Fruit fly (Drosophila melanogaster): Measurements from ENCODE around the gene CG4119.

Gene CG4119

dm6 chrX:5672243-5673051 is 6.6 kb downstream of the CG4119 start, which contains the start of gene RpL35 (continued):
- no peak for TF ChIP-seq prd (optimal IDR thresholded peaks at IDR 0.05)
- TF ChIP-seq prd (GFP tag; IDR thresholded peaks at IDR 0.05): no peak; the same call in 2 of the 3 replicates
- no peak for TF ChIP-seq sd (tag; optimal IDR thresholded peaks at IDR 0.05)
- no peak for TF ChIP-seq chif (GFP tag; optimal IDR thresholded peaks at IDR 0.05)
- TF ChIP-seq tll (GFP tag; optimal IDR thresholded peaks at IDR 0.05): no peak
- TF ChIP-seq CG13296 (GFP tag; optimal IDR thresholded peaks at IDR 0.05): peak; percentile 71
- 0 out of 3 replicates have a peak, but pooled peaks have one; percentile 23 for TF ChIP-seq dysf (GFP tag; IDR thresholded peaks at IDR 0.05)
- TF ChIP-seq amos (GFP tag; IDR thresholded peaks at IDR 0.05; ENCODE audit: partially characterized antibody): peak; percentile 55; the same call in 1 of the 2 replicates
- no peak for TF ChIP-seq CG9876 (GFP tag; optimal IDR thresholded peaks at IDR 0.05)
- no peak for TF ChIP-seq ssp (GFP tag; IDR thresholded peaks at IDR 0.05)
- TF ChIP-seq CG10366 (GFP tag; IDR thresholded peaks at IDR 0.05): no peak
- peak; percentile 16 for TF ChIP-seq CG2202 (tag; optimal IDR thresholded peaks at IDR 0.05)
- peak; percentile 53 for TF ChIP-seq pzg (GFP tag; optimal IDR thresholded peaks at IDR 0.05)
- no peak for TF ChIP-seq Sox100B (GFP tag; optimal IDR thresholded peaks at IDR 0.05)
- TF ChIP-seq oc (tag; optimal IDR thresholded peaks at IDR 0.05): no peak
- TF ChIP-seq aop (GFP tag; IDR thresholded peaks at IDR 0.05): 0 out of 2 replicates have a peak, but pooled peaks have one; percentile 41
- peak; percentile 23 for TF ChIP-seq CG2120 (GFP tag; optimal IDR thresholded peaks at IDR 0.05)
- TF ChIP-seq Poxn (GFP tag; IDR thresholded peaks at IDR 0.05): no peak
- peak; percentile 59 for TF ChIP-seq odd (GFP tag; optimal IDR thresholded peaks at IDR 0.05)
- TF ChIP-seq luna (GFP tag; optimal IDR thresholded peaks at IDR 0.05): no peak
- TF ChIP-seq CG1602 (GFP tag; optimal IDR thresholded peaks at IDR 0.05): no peak
- TF ChIP-seq gem (tag; optimal IDR thresholded peaks at IDR 0.05): peak; percentile 18
- no peak for TF ChIP-seq CG12299 (tag; optimal IDR thresholded peaks at IDR 0.05)
- TF ChIP-seq CG6854 (GFP tag; optimal IDR thresholded peaks at IDR 0.05): peak; percentile 52
- TF ChIP-seq CG12155 (GFP tag; optimal IDR thresholded peaks at IDR 0.05): no peak
- TF ChIP-seq ac (GFP tag; optimal IDR thresholded peaks at IDR 0.05): no peak
- no peak for TF ChIP-seq Vsx1 (GFP tag; optimal IDR thresholded peaks at IDR 0.05)
- peak; percentile 57 for TF ChIP-seq nerfin-1 (tag; optimal IDR thresholded peaks at IDR 0.05)
- no peak for TF ChIP-seq TFAM (GFP tag; optimal IDR thresholded peaks at IDR 0.05)
- TF ChIP-seq Rx (GFP tag; IDR thresholded peaks at IDR 0.05): no peak
- TF ChIP-seq CG4360 (GFP tag; IDR thresholded peaks at IDR 0.05): no peak
- TF ChIP-seq en (GFP tag; optimal IDR thresholded peaks at IDR 0.05): peak; percentile 52
- TF ChIP-seq crol (GFP tag; IDR thresholded peaks at IDR 0.05): 0 out of 2 replicates have a peak, but pooled peaks have one; percentile 29
- peak; percentile 52; the same call in 1 of the 2 replicates for TF ChIP-seq CG32532 (GFP tag; IDR thresholded peaks at IDR 0.05)
- TF ChIP-seq Ets97D (GFP tag; optimal IDR thresholded peaks at IDR 0.05): peak; percentile 95
- TF ChIP-seq CTCF (GFP tag; optimal IDR thresholded peaks at IDR 0.05): peak; percentile 14
- peak; percentile 11 for TF ChIP-seq CG10274 (GFP tag; optimal IDR thresholded peaks at IDR 0.05)
- TF ChIP-seq Elba2 (GFP tag; optimal IDR thresholded peaks at IDR 0.05): no peak
- TF ChIP-seq row (GFP tag; IDR thresholded peaks at IDR 0.05): no peak; the same call in none of the 3 replicates
- no peak for TF ChIP-seq CG11723 (GFP tag; optimal IDR thresholded peaks at IDR 0.05)
- no peak for TF ChIP-seq sr (GFP tag; IDR thresholded peaks at IDR 0.05)
- TF ChIP-seq CG4617 (GFP tag; optimal IDR thresholded peaks at IDR 0.05; ENCODE audit: borderline replicate concordance): peak; percentile 60
- TF ChIP-seq bsh (GFP tag; optimal IDR thresholded peaks at IDR 0.05): peak in 1 of 2 experiments; percentile 26
- 0 out of 2 replicates have a peak, but pooled peaks have one; percentile 8 for TF ChIP-seq ranshi (GFP tag; IDR thresholded peaks at IDR 0.05)
- TF ChIP-seq pros (GFP tag; optimal IDR thresholded peaks at IDR 0.05): no peak
- TF ChIP-seq h (optimal IDR thresholded peaks at IDR 0.05): no peak
- peak; percentile 43 for TF ChIP-seq grau (tag; optimal IDR thresholded peaks at IDR 0.05)
- no peak for TF ChIP-seq Chrac-16 (GFP tag; optimal IDR thresholded peaks at IDR 0.05)
- no peak for TF ChIP-seq danr (GFP tag; IDR thresholded peaks at IDR 0.05)
- TF ChIP-seq Adf1 (GFP tag; IDR thresholded peaks at IDR 0.05): peak; percentile 22; the same call in 1 of the 2 replicates

All from whole organism, embryonic.